Worm (Caenorhabditis elegans): ENCODE measurements around the gene K02E10.7.

The K02E10.7 gene

ce11 chrX:2464064-2464463, 44.3 kb downstream of the K02E10.7 start:
- TF ChIP-seq sma-9 (GFP tag; optimal IDR thresholded peaks at IDR 0.05) (peak; percentile 1), sma-9 (tag; optimal IDR thresholded peaks at IDR 0.05) (no peak), ztf-1 (GFP tag; conservative IDR thresholded peaks at IDR 0.05) (no peak), ceh-16 (tag; optimal IDR thresholded peaks at IDR 0.05) (no peak)

- TF ChIP-seq F13H6.1 (tag; optimal IDR thresholded peaks at IDR 0.05) (no peak), skn-1 (tag; optimal IDR thresholded peaks at IDR 0.05) (no peak), ceh-82 (tag; optimal IDR thresholded peaks at IDR 0.05) (no peak), lin-13 (GFP tag; optimal IDR thresholded peaks at IDR 0.05) (no peak), mdl-1 (tag; optimal IDR thresholded peaks at IDR 0.05) (no peak), ztf-4 (tag; optimal IDR thresholded peaks at IDR 0.05) (no peak), zag-1 (tag; optimal IDR thresholded peaks at IDR 0.05) (no peak)
These were observed 46.6 kb downstream of the K02E10.7 start for ce11 chrX:2461742-2462141.

- no peak for TF ChIP-seq unc-55 (GFP tag; optimal IDR thresholded peaks at IDR 0.05)
- no peak for TF ChIP-seq alr-1 (tag; optimal IDR thresholded peaks at IDR 0.05)
- no peak for TF ChIP-seq unc-39 (tag; optimal IDR thresholded peaks at IDR 0.05)
- no peak for TF ChIP-seq nhr-25 (tag; optimal IDR thresholded peaks at IDR 0.05)
- no peak for TF ChIP-seq nhr-77 (tag; optimal IDR thresholded peaks at IDR 0.05)
- TF ChIP-seq sem-4 (tag; optimal IDR thresholded peaks at IDR 0.05): no peak
- no peak for TF ChIP-seq lin-13 (GFP tag; optimal IDR thresholded peaks at IDR 0.05)
- TF ChIP-seq snpc-4 (tag; optimal IDR thresholded peaks at IDR 0.05): no peak
- TF ChIP-seq dmd-4 (tag; optimal IDR thresholded peaks at IDR 0.05): no peak
- no peak for TF ChIP-seq ZK546.5 (tag; optimal IDR thresholded peaks at IDR 0.05)
- no peak for TF ChIP-seq egl-27 (tag; optimal IDR thresholded peaks at IDR 0.05)
- TF ChIP-seq F13H6.1 (tag; optimal IDR thresholded peaks at IDR 0.05): no peak
- no peak for TF ChIP-seq mdl-1 (tag; optimal IDR thresholded peaks at IDR 0.05)
- no peak for TF ChIP-seq gmeb-1 (tag; optimal IDR thresholded peaks at IDR 0.05)
- no peak for TF ChIP-seq blmp-1 (tag; optimal IDR thresholded peaks at IDR 0.05; ENCODE audit: insufficient read depth)
- no peak for TF ChIP-seq nhr-12 (tag; optimal IDR thresholded peaks at IDR 0.05)
These were observed 48.6 kb downstream of the K02E10.7 start, which contains the start of gene fox-1 for ce11 chrX:2459793-2460192. Gene fox-1, minus strand, starts transcription at chrX:2459893.

- no peak for TF ChIP-seq ceh-16 (tag; optimal IDR thresholded peaks at IDR 0.05)
- TF ChIP-seq F13H6.1 (tag; optimal IDR thresholded peaks at IDR 0.05): no peak
- no peak for TF ChIP-seq nhr-21 (tag; optimal IDR thresholded peaks at IDR 0.05)
- TF ChIP-seq aly-2 (tag; optimal IDR thresholded peaks at IDR 0.05): no peak
- no peak for TF ChIP-seq ztf-4 (tag; optimal IDR thresholded peaks at IDR 0.05)
- TF ChIP-seq nhr-11 (tag; optimal IDR thresholded peaks at IDR 0.05): no peak
- no peak for TF ChIP-seq blmp-1 (tag; optimal IDR thresholded peaks at IDR 0.05; ENCODE audit: insufficient read depth)
- TF ChIP-seq ama-1 (optimal IDR thresholded peaks at IDR 0.05): no peak
- no peak for TF ChIP-seq lsy-2 (tag; optimal IDR thresholded peaks at IDR 0.05)
These were observed 50.9 kb downstream of the K02E10.7 start for ce11 chrX:2457461-2457860.

- TF ChIP-seq lsy-2 (tag; optimal IDR thresholded peaks at IDR 0.05): no peak
- TF ChIP-seq alr-1 (tag; optimal IDR thresholded peaks at IDR 0.05): no peak
- no peak for TF ChIP-seq nhr-12 (tag; optimal IDR thresholded peaks at IDR 0.05)
- no peak for TF ChIP-seq nhr-6 (tag; optimal IDR thresholded peaks at IDR 0.05)
- no peak for TF ChIP-seq nhr-21 (tag; optimal IDR thresholded peaks at IDR 0.05)
- no peak for TF ChIP-seq nhr-77 (tag; optimal IDR thresholded peaks at IDR 0.05)
- TF ChIP-seq sma-9 (GFP tag; optimal IDR thresholded peaks at IDR 0.05): no peak
- TF ChIP-seq sma-9 (tag; optimal IDR thresholded peaks at IDR 0.05): no peak
- no peak for TF ChIP-seq nhr-25 (tag; optimal IDR thresholded peaks at IDR 0.05)
- TF ChIP-seq sma-3 (GFP tag; optimal IDR thresholded peaks at IDR 0.05): no peak
- no peak for TF ChIP-seq sem-4 (tag; optimal IDR thresholded peaks at IDR 0.05)
- TF ChIP-seq mab-5 (tag; optimal IDR thresholded peaks at IDR 0.05): no peak
- TF ChIP-seq nhr-237 (tag; optimal IDR thresholded peaks at IDR 0.05): no peak
- TF ChIP-seq nhr-129 (tag; optimal IDR thresholded peaks at IDR 0.05): no peak
- no peak for TF ChIP-seq unc-39 (tag; optimal IDR thresholded peaks at IDR 0.05)
- TF ChIP-seq gmeb-1 (tag; optimal IDR thresholded peaks at IDR 0.05): no peak
- TF ChIP-seq fos-1 (tag; optimal IDR thresholded peaks at IDR 0.05): no peak
- TF ChIP-seq egl-27 (tag; optimal IDR thresholded peaks at IDR 0.05): no peak
- TF ChIP-seq ZK546.5 (tag; optimal IDR thresholded peaks at IDR 0.05): no peak
- TF ChIP-seq unc-55 (GFP tag; optimal IDR thresholded peaks at IDR 0.05): no peak
- TF ChIP-seq mbf-1 (tag; optimal IDR thresholded peaks at IDR 0.05): no peak
These were observed 52.2 kb downstream of the K02E10.7 start for ce11 chrX:2456141-2456540.

Measured in whole organism, L2 larva.